Fruit fly (Drosophila melanogaster) whole organism, prepupa: ENCODE results near the gene alpha-Est8.

Experiments used
- Blimp-1 ChIP-seq: fragments of 200-800 bp; sonication (Bioruptor generic); optimal IDR thresholded peaks from 3 replicates; lab custom pipeline; 2017; ENCODE audit warnings: missing biosample characterization, missing genetic modification characterization, mild to moderate bottlenecking, moderate library complexity, missing genetic modification reagents
- CG11294 ChIP-seq: fragments of 200-800 bp; sonication (Bioruptor generic); IDR thresholded peaks from 2 replicates; pipeline ENCODE4 v1.3.6; 2022; ENCODE audit warnings: missing biosample characterization, missing genetic modification characterization
- CG11762 ChIP-seq: fragments of 200-800 bp; sonication (Bioruptor generic); optimal IDR thresholded peaks from 3 replicates; lab custom pipeline; 2016; ENCODE audit warnings: missing biosample characterization, missing genetic modification characterization; ENCODE audit not compliant: insufficient read depth
- CG3919 ChIP-seq: fragments of 200-800 bp; sonication (Bioruptor generic); optimal IDR thresholded peaks from 3 replicates; lab custom pipeline; 2016; ENCODE audit warnings: missing biosample characterization, missing genetic modification characterization
- CG6792 ChIP-seq: fragments of 200-800 bp; sonication (Bioruptor generic); optimal IDR thresholded peaks from 3 replicates; lab custom pipeline; 2016; ENCODE audit warnings: missing biosample characterization, missing genetic modification characterization
- CG7368 ChIP-seq: fragments of 200-800 bp; sonication (Bioruptor generic); optimal IDR thresholded peaks from 3 replicates; lab custom pipeline; 2016; ENCODE audit warnings: missing biosample characterization, missing genetic modification characterization
- Eip78C ChIP-seq: fragments of 200-800 bp; sonication (Bioruptor generic); peaks from one replicate; lab custom pipeline; 2016; ENCODE audit warnings: missing biosample characterization, missing genetic modification characterization
- Eip93F ChIP-seq: fragments of 200-800 bp; sonication (Bioruptor generic); optimal IDR thresholded peaks from 2 replicates; lab custom pipeline; 2016; ENCODE audit warnings: missing biosample characterization, mild to moderate bottlenecking, missing genetic modification characterization
- Gug ChIP-seq: fragments of 200-800 bp; sonication (Bioruptor generic); IDR thresholded peaks from 2 replicates; pipeline ENCODE4 v1.3.6; 2022; ENCODE audit warnings: missing biosample characterization, missing genetic modification characterization
- OdsH ChIP-seq: fragments of 200-800 bp; sonication (Bioruptor generic); optimal IDR thresholded peaks from 3 replicates; lab custom pipeline; 2016; ENCODE audit warnings: missing biosample characterization, missing genetic modification characterization
- Smox ChIP-seq: fragments of 200-800 bp; sonication (Bioruptor generic); optimal IDR thresholded peaks from 3 replicates; lab custom pipeline; 2016; ENCODE audit warnings: missing biosample characterization, missing genetic modification characterization
- Sox14 ChIP-seq: fragments of 200-800 bp; sonication (Bioruptor generic); optimal IDR thresholded peaks from 3 replicates; lab custom pipeline; 2016; ENCODE audit warnings: missing biosample characterization, missing genetic modification characterization
- Sox15 ChIP-seq: fragments of 200-800 bp; sonication (Bioruptor generic); optimal IDR thresholded peaks from 3 replicates; lab custom pipeline; 2016; ENCODE audit warnings: missing biosample characterization, missing genetic modification characterization
- fd85E ChIP-seq: fragments of 200-800 bp; sonication (Bioruptor generic); optimal IDR thresholded peaks from 3 replicates; lab custom pipeline; 2016; ENCODE audit warnings: missing biosample characterization, missing genetic modification characterization
- fkh ChIP-seq: fragments of 200-800 bp; sonication (Bioruptor generic); optimal IDR thresholded peaks from 3 replicates; lab custom pipeline; 2017; ENCODE audit warnings: missing biosample characterization, mild to moderate bottlenecking, missing genetic modification characterization, moderate library complexity
- lz ChIP-seq: fragments of 200-800 bp; sonication (Bioruptor generic); optimal IDR thresholded peaks from 3 replicates; lab custom pipeline; 2016; ENCODE audit warnings: missing biosample characterization, missing genetic modification characterization
- spab ChIP-seq: fragments of 200-800 bp; sonication (Bioruptor generic); optimal IDR thresholded peaks from 2 replicates; lab custom pipeline; 2017; ENCODE audit warnings: missing biosample characterization, mild to moderate bottlenecking, missing genetic modification characterization, missing genetic modification reagents
- ss ChIP-seq, 2 experiments: fragments of 200-800 bp; sonication (Bioruptor generic); optimal IDR thresholded peaks; 2 replicates in 1 of 2; 3 replicates in 1 of 2; lab custom pipeline; 2017 to 2018; ENCODE audit warnings: mild to moderate bottlenecking in 2 of 2, missing biosample characterization in 2 of 2, missing genetic modification characterization in 2 of 2, moderate library complexity in 1 of 2
- svp ChIP-seq: fragments of 200-800 bp; sonication (Bioruptor generic); peaks from one replicate; lab custom pipeline; 2016; ENCODE audit warnings: missing biosample characterization, missing genetic modification characterization
- vri ChIP-seq: fragments of 200-800 bp; sonication (Bioruptor generic); optimal IDR thresholded peaks from 3 replicates; lab custom pipeline; 2016; ENCODE audit warnings: missing biosample characterization, mild to moderate bottlenecking, missing genetic modification characterization

The alpha-Est8 gene

DNA sequence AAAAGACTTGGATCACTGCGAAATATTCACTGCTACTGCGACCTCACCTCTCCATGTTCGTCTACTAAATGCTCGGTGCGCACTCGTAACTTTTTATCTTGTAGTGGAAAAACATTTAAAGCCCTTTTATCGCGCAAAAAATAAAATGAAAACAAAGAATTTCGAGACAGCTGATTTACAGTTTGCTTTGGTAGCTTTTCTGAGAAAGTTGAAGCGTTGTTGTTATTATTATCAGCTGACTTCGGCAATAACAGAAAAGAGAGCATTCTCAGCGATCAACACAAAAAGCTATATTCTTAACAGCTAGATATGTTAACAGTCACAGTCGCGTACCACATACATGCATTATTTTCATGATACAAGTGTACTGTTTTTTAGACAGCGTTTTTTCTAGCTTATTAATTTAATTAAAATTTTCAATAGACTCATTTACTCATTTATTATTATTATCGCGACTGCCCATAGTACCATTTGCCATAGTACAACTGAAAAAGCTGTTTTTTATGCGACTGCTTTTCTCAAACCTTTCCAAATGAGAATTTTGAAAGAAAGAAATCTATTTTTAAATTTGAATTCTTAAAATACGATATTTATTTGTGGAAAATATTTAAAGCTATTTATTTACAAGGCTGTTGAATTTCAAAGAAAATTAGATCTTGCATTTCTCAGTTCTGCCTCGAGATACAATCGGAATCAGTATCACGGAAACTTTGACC lies 25.8 kb upstream of the alpha-Est8 start, which contains the start of the genes alpha-Est3 and alpha-Est2:
Gene alpha-Est3 (minus strand): TSS at position 487 of the 716 bp plus-strand sequence.
Gene alpha-Est2 (plus strand): TSS at position 666 of the 716 bp plus-strand sequence.
- TF ChIP-seq Eip93F (GFP tag; lab: Kevin White, UChicago) (no peak), vri (GFP tag; lab: Kevin White, UChicago) (peak; percentile 31)

DNA sequence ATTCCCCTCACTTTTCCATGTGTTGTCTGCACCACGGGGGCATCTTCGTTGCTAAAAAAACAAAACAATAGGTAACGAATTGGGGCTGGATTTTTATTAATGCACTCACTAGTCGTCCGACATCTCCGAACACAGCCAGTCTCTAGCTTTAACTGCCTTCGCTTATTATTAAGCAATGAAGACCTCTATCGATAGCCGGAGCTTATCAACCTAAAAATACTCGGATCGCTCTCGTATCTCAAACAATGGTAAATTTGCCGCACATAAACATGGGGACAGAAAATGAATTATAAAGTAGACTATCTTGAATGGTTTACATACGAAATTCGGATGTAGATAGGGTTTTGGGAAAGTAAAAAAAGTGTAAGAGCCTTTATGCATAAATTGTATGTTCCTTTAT lies 23.0 kb upstream of the alpha-Est8 start, which contains the start of gene alpha-Est4:
Gene alpha-Est4 (minus strand): TSS at position 181 of the 400 bp plus-strand sequence.
- TF ChIP-seq CG11294 (no peak), Eip78C (no peak), CG7368 (GFP tag; lab: Kevin White, UChicago) (no peak), Blimp-1 (GFP tag; lab: Kevin White, UChicago) (no peak), vri (GFP tag; lab: Kevin White, UChicago) (peak; percentile 60)

DNA sequence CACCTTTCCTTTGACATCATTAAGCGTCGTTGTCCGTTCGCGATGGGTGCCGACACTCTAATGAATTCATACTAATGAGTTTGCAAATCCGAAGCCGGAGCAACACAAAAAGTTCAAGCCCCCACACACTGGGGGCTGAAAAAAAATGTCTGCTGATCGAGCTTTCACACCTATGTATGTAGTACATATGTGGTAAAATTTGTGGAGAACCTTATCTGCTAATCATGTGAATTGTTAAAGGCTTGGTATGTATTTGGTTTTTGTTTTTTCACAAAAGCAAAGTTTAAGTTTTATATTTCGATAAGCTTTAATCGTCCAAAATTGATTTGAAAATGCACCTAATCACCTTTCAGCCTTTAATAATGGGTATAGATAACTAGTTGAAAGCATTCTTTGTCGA lies 20.8 kb upstream of the alpha-Est8 start, which contains the start of gene alpha-Est5:
Gene alpha-Est5 (minus strand): TSS at position 110 of the 400 bp plus-strand sequence.
- TF ChIP-seq svp (GFP tag; lab: Kevin White, UChicago), result peak; percentile 76
- TF ChIP-seq CG11762 (GFP tag; lab: Kevin White, UChicago), result no peak
- peak; percentile 10 for TF ChIP-seq vri (GFP tag; lab: Kevin White, UChicago)

DNA sequence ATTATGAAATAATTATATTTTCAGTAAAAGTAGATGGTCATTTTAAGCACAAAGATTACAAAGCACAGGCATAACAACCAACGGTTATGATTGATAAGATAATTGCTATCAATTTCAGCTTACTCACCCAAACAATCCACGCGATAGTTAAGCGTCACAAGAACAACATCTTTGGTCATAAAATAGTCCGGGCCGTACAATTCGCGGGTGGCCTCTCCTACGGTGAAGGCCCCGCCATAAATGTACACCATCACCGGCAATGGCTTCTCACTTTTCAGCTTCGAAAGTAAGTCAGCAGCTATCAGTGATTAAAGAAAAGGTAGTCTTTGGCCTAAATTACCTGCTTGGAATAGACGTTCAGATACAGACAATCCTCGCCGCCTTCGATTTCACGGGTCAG lies 20.1 kb upstream of the alpha-Est8 start:
- TF ChIP-seq CG3919 (GFP tag; lab: Kevin White, UChicago), result no peak
- peak; percentile 5 for TF ChIP-seq vri (GFP tag; lab: Kevin White, UChicago)

DNA sequence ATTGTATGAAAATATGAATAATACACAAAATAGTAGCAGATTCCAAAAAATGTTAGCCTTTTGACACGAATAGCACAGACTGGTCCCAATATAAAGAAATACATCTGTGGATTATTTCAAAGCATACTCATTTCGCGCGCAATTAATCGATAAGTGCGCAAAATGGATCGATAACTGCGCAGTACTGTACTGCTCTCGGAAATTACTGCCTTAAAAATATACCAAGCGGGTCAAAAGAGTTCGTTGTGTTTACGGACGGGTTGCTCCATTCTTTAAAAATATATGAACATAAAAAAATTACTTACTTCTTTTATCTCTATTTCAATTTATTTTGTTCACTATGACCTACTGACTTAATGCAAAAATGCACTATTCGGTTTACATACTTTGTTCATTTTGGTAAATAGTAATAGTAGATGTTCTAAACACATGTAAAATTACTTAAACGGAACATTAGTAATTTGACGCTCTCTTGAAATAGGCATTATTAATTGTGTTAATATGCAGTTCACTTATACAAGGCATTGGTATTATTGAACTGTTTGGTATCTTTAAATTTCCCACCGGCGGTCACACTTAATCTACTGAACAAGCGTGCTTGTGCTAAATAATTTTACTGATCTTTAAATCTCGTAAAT lies 14.8 kb upstream of the alpha-Est8 start, which contains the start of the genes Rtnl2 and alphaTub84D:
Gene Rtnl2 (minus strand): TSS at position 58 of the 638 bp plus-strand sequence.
Gene alphaTub84D (plus strand): TSS at position 570 of the 638 bp plus-strand sequence.
- TF ChIP-seq Eip78C, result peak; percentile 46
- no peak for TF ChIP-seq spab (GFP tag; lab: Kevin White, UChicago)
- peak; percentile 80 for TF ChIP-seq svp (GFP tag; lab: Kevin White, UChicago)
- no peak for TF ChIP-seq CG11294
- peak; percentile 19 for TF ChIP-seq Sox14

DNA sequence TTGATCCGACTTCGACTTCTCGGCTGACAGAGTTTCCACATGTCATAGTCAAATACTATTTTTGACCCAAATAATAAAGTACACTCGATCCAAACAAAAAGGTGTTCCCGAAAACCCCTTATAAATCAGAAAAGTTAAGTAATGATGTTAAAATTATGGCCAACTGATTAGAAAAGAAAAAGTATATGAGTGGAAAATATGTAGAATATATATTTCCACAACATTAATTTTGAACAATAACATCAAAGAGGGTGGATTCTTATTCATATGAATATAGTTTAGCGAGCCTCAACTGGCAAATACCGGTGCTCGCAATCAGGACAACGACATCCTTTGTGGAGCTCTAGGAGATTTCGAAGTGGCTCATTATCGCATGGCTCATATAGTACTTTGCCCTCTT lies 13.2 kb upstream of the alpha-Est8 start, which contains the start of gene alpha-Est6:
Gene alpha-Est6 (minus strand): TSS at position 101 of the 400 bp plus-strand sequence.
- TF ChIP-seq lz (GFP tag; lab: Kevin White, UChicago) (no peak), CG11762 (GFP tag; lab: Kevin White, UChicago) (no peak), CG7368 (GFP tag; lab: Kevin White, UChicago) (no peak), Smox (GFP tag; lab: Kevin White, UChicago) (no peak), OdsH (GFP tag; lab: Kevin White, UChicago) (no peak), Sox15 (GFP tag; lab: Kevin White, UChicago) (no peak)

DNA sequence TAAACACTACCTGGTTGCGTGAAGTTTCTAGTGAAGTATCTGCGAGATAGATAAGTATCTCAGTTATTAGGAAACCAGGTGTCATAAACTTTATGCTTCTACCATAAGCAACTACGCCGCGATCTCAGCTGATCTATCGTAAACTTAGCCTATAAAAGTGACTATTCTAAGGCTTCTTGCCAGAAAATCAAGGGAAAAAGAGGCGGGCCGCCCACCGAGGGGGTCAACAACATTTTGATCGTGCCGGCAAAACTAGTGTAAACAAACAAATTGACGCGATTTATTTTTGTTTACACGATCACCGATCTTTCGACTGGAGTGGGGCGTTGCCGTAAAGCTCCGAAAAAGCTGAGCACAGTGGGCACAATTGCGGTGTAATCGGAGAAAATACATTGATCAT lies 8.7 kb upstream of the alpha-Est8 start:
- peak; percentile 93 for TF ChIP-seq fkh (GFP tag; lab: Kevin White, UChicago)
- TF ChIP-seq Gug (GFP tag; lab: Robert Waterston, UW), result no peak
- TF ChIP-seq, all 60 proteins: peak for 1

DNA sequence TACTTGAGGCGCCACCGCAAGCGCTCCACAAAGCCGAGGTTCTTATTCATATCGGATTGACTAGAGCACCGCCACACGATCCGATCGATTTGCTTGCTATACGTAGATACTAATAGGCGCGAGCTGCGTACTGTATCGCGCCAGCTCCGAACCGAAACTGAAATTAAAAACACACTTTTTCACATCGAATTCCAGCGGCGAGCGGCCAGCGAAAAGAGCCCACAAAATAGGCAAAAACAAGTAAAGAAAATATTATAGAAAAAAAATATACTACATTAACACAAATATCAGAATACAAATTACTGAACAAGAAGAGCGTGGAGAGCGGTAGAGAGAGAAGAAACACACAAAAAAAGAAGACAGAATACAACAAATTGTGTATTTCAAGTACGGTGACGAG lies 8.1 kb upstream of the alpha-Est8 start, which contains the start of gene alpha-Est7:
Gene alpha-Est7 (minus strand): TSS at position 160 of the 400 bp plus-strand sequence.
- peak; percentile 29 for TF ChIP-seq Eip78C
- no peak for TF ChIP-seq ss (GFP tag; optimal IDR thresholded peaks at IDR 0.05; lab: Kevin White, UChicago)
- TF ChIP-seq fd85E (GFP tag; lab: Kevin White, UChicago), result no peak
- no peak for TF ChIP-seq CG6792
- peak; percentile 80 for TF ChIP-seq svp (GFP tag; lab: Kevin White, UChicago)
- peak; percentile 32 for TF ChIP-seq vri (GFP tag; lab: Kevin White, UChicago)
